Worm (Caenorhabditis elegans) whole organism, L2 larva: ENCODE data around the gene nhr-115.
"Not testable (repeated sequence)": the region's sequence is repeated elsewhere in the genome, so short reads cannot be mapped to it uniquely, and the experiment has no call there.

ENCODE experiments used
- R02D3.7 ChIP-seq: fragments of 150-350 bp; optimal IDR thresholded peaks from 2 replicates; lab custom pipeline; 2014; ENCODE audit warnings: missing biosample characterization, missing genetic modification characterization
- Y55F3AM.14 ChIP-seq: fragments of 200-800 bp; sonication (Bioruptor generic); optimal IDR thresholded peaks from 2 replicates; lab custom pipeline; 2018; ENCODE audit warnings: mild to moderate bottlenecking, missing genetic modification characterization, missing compliant biosample characterization
- ZK546.5 ChIP-seq: sonication (generic microtip); optimal IDR thresholded peaks from 2 replicates; lab custom pipeline; 2017; ENCODE audit warnings: missing biosample characterization, missing genetic modification characterization
- alr-1 ChIP-seq: fragments of 150-350 bp; optimal IDR thresholded peaks from 2 replicates; lab custom pipeline; 2014; ENCODE audit warnings: missing biosample characterization, missing genetic modification characterization
- ceh-16 ChIP-seq: fragments of 150-350 bp; optimal IDR thresholded peaks from 2 replicates; lab custom pipeline; 2014; ENCODE audit warnings: missing biosample characterization, missing genetic modification characterization
- ceh-82 ChIP-seq: fragments of 150-350 bp; optimal IDR thresholded peaks from 2 replicates; lab custom pipeline; 2014; ENCODE audit warnings: missing biosample characterization, missing genetic modification characterization
- crh-2 ChIP-seq: sonication (generic microtip); optimal IDR thresholded peaks from 2 replicates; lab custom pipeline; 2017; ENCODE audit warnings: missing biosample characterization, missing genetic modification characterization
- egl-27 ChIP-seq: sonication (generic microtip); optimal IDR thresholded peaks from 3 replicates; lab custom pipeline; 2017; ENCODE audit warnings: missing biosample characterization, missing genetic modification reagents, missing genetic modification characterization
- elt-1 ChIP-seq: fragments of 150-350 bp; optimal IDR thresholded peaks from 2 replicates; lab custom pipeline; 2014; ENCODE audit warnings: missing biosample characterization, missing genetic modification characterization
- elt-3 ChIP-seq: sonication (generic microtip); optimal IDR thresholded peaks from 2 replicates; lab custom pipeline; 2017; ENCODE audit warnings: missing biosample characterization, missing genetic modification characterization
- fos-1 ChIP-seq: fragments of 150-350 bp; optimal IDR thresholded peaks from 2 replicates; lab custom pipeline; 2014; ENCODE audit warnings: missing biosample characterization, missing genetic modification characterization
- lin-11 ChIP-seq: fragments of 150-350 bp; sonication (generic microtip); optimal IDR thresholded peaks from 2 replicates; lab custom pipeline; 2014; ENCODE audit warnings: missing biosample characterization, missing genetic modification characterization, inconsistent platforms, mixed read lengths
- lin-13 ChIP-seq: fragments of 150-350 bp; optimal IDR thresholded peaks from 2 replicates; lab custom pipeline; 2014; ENCODE audit warnings: missing biosample characterization, missing genetic modification reagents, missing genetic modification characterization
- lin-39 ChIP-seq: fragments of 150-350 bp; optimal IDR thresholded peaks from 2 replicates; lab custom pipeline; 2014; ENCODE audit warnings: missing biosample characterization, missing genetic modification reagents, missing genetic modification characterization
- lsy-2 ChIP-seq, 2 experiments: fragments of 150-350 bp in 1 of 2; sonication (generic microtip) in 1 of 2; optimal IDR thresholded peaks; 2 replicates each; lab custom pipeline; 2014 to 2017; ENCODE audit warnings: missing biosample characterization in 2 of 2, missing genetic modification characterization in 2 of 2
- mab-5 ChIP-seq: fragments of 150-350 bp; optimal IDR thresholded peaks from 2 replicates; lab custom pipeline; 2014; ENCODE audit warnings: missing biosample characterization, missing genetic modification characterization
- mbf-1 ChIP-seq: sonication (generic microtip); optimal IDR thresholded peaks from 2 replicates; lab custom pipeline; 2017; ENCODE audit warnings: missing biosample characterization, missing genetic modification characterization
- mdl-1 ChIP-seq, 2 experiments: fragments of 150-350 bp in 1 of 2; sonication (generic microtip) in 1 of 2; optimal IDR thresholded peaks; 2 replicates each; lab custom pipeline; 2017; ENCODE audit warnings: missing biosample characterization in 2 of 2, missing genetic modification characterization in 2 of 2
- nhr-11 ChIP-seq: fragments of 150-350 bp; optimal IDR thresholded peaks from 2 replicates; lab custom pipeline; 2014; ENCODE audit warnings: missing biosample characterization, missing genetic modification characterization
- nhr-12 ChIP-seq: fragments of 150-350 bp; optimal IDR thresholded peaks from 2 replicates; lab custom pipeline; 2014; ENCODE audit warnings: missing biosample characterization, missing genetic modification characterization
- nhr-129 ChIP-seq: fragments of 150-350 bp; optimal IDR thresholded peaks from 2 replicates; lab custom pipeline; 2014; ENCODE audit warnings: missing biosample characterization, missing genetic modification characterization
- nhr-23 ChIP-seq: fragments of 150-350 bp; optimal IDR thresholded peaks from 2 replicates; lab custom pipeline; 2014; ENCODE audit warnings: missing biosample characterization, missing genetic modification reagents, missing genetic modification characterization
- nhr-6 ChIP-seq: fragments of 150-350 bp; optimal IDR thresholded peaks from 2 replicates; lab custom pipeline; 2014; ENCODE audit warnings: missing biosample characterization, missing genetic modification characterization
- nhr-77 ChIP-seq: fragments of 150-350 bp; optimal IDR thresholded peaks from 2 replicates; lab custom pipeline; 2014; ENCODE audit warnings: missing biosample characterization, missing genetic modification characterization
- peb-1 ChIP-seq: fragments of 150-350 bp; optimal IDR thresholded peaks from 2 replicates; lab custom pipeline; 2014; ENCODE audit warnings: missing biosample characterization, missing genetic modification characterization
- sem-4 ChIP-seq: fragments of 150-350 bp; optimal IDR thresholded peaks from 2 replicates; lab custom pipeline; 2014; ENCODE audit warnings: missing biosample characterization, missing genetic modification reagents, missing genetic modification characterization
- sma-9 ChIP-seq, 2 experiments: fragments of 150-350 bp in 1 of 2; sonication (generic microtip) in 1 of 2; optimal IDR thresholded peaks; 2 replicates each; lab custom pipeline; 2014 to 2016; ENCODE audit warnings: missing genetic modification characterization in 2 of 2, mild to moderate bottlenecking in 1 of 2, missing biosample characterization in 1 of 2, missing compliant biosample characterization in 1 of 2, missing genetic modification reagents in 1 of 2, moderate library complexity in 1 of 2
- snpc-4 ChIP-seq: fragments of 150-350 bp; optimal IDR thresholded peaks from 2 replicates; lab custom pipeline; 2014; ENCODE audit warnings: missing biosample characterization, missing genetic modification characterization
- unc-62 ChIP-seq: fragments of 150-350 bp; optimal IDR thresholded peaks from 2 replicates; lab custom pipeline; 2014; ENCODE audit warnings: missing biosample characterization, missing genetic modification reagents, missing genetic modification characterization
- zag-1 ChIP-seq: fragments of 150-350 bp; optimal IDR thresholded peaks from 2 replicates; lab custom pipeline; 2014; ENCODE audit warnings: missing biosample characterization, missing genetic modification characterization
- ztf-1 ChIP-seq: fragments of 200-800 bp; sonication (Bioruptor generic); conservative IDR thresholded peaks from 2 replicates; pipeline ENCODE4 v1.3.6; 2022; ENCODE audit warnings: missing genetic modification characterization, missing compliant biosample characterization
- ztf-11 ChIP-seq: sonication (generic microtip); optimal IDR thresholded peaks from 2 replicates; lab custom pipeline; 2017; ENCODE audit warnings: missing biosample characterization, missing genetic modification characterization
- ztf-4 ChIP-seq: fragments of 150-350 bp; optimal IDR thresholded peaks from 2 replicates; lab custom pipeline; 2014; ENCODE audit warnings: missing biosample characterization, missing genetic modification characterization

The nhr-115 gene

DNA sequence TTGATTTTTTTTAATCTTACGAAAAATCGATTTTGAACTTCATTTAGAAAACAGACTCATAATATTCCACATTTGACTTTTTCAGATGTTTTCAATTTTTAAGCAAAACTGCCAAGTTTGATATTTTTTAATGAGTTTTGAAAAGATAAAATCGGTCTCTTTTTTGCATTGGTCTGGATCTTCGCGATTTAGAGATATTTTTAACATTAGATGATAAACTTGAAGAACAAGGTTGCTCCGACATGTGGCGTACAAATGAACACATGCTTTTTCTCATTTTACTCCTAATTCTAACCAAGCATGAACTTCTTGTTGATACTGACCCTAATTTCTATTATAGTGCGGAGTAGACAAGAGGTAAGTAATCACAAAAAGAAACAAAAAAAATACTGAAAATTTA is 39.3 kb downstream of the nhr-115 start, which contains the start of gene irld-32:
Gene irld-32 (plus strand): TSS at position 301 of the 400 bp plus-strand sequence.
- TF ChIP-seq unc-62; lsy-2 (tag; optimal IDR thresholded peaks at IDR 0.05; lab: Kevin White, UChicago); ceh-82 (tag; lab: Kevin White, UChicago): not testable (repeated sequence)

DNA sequence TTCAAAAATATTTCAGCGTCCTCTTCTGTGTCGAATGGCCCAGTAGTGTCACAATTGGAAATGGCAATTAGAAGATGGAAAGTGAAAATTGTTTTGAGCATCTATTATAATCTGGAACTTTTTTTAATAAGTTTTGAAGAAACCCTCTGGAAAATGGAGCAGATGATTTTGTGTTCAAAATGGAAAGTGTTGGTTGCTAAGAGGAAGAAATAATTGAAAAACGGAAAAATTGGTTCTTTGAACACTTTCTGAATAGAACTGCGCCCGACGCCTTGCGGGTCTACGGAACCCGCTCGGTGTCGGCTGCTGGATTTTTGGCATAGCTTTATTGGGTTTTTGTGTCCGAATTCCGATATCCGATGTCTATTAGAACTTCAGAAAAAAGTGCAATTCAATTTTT is 43.8 kb downstream of the nhr-115 start, which contains the start of gene irld-28:
Gene irld-28 (minus strand): TSS at position 101 of the 400 bp plus-strand sequence.
- TF ChIP-seq alr-1 (tag; lab: Kevin White, UChicago), result no peak
- no peak for TF ChIP-seq elt-3 (tag; lab: Kevin White, UChicago)
- no peak for TF ChIP-seq ceh-82 (tag; lab: Kevin White, UChicago)
- no peak for TF ChIP-seq mbf-1 (tag; lab: Kevin White, UChicago)
- no peak for TF ChIP-seq peb-1 (tag; lab: Kevin White, UChicago)
- TF ChIP-seq Y55F3AM.14 (GFP tag; lab: Kevin White, UChicago), result no peak
- TF ChIP-seq ztf-4 (tag; lab: Kevin White, UChicago), result no peak
- TF ChIP-seq mab-5 (tag; lab: Kevin White, UChicago), result no peak
- no peak for TF ChIP-seq zag-1 (tag; lab: Kevin White, UChicago)
- no peak for TF ChIP-seq lin-13 (GFP tag; lab: Kevin White, UChicago)
- no peak for TF ChIP-seq lin-39 (tag; lab: Kevin White, UChicago)

DNA sequence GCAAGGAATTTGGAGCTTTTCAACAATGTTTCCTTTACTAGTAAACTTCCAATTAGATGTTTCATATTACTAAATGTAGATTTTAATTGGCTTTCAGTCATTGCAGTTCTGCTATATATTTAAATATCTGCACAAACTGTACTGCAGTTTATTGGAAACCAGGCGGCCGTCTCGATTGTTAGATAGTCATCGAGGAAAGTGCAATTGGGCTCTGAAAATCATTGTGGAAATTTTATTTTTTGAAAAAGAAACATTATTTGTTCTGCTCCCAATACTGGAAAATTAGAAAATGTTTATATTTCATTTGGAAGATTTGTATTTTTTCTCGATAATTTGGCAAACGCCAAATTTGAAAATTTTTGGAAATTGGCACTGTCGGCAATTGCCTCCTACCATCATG is 46.2 kb downstream of the nhr-115 start, which contains the start of gene irld-29:
Gene irld-29 (minus strand): TSS at position 101 of the 400 bp plus-strand sequence.
- TF ChIP-seq nhr-6 (tag; lab: Kevin White, UChicago), result no peak

DNA sequence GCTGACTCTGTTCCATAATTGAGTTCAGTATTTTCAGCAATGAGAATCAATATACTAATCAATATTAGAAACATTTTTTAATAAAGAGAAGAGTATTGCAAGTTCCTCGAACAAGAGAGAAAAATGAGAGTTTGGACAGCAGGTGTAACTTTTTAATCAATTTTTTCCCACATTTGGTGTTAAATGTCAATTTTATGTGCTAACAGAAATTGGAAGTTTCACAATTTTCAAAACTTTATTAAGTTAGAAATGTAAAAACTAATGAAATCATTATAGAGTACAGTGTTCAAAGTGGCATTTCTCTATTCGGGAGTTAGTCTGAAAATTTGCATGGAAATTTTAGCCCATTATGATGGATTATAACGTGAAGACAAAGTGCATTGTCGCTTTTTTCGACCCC is 48.9 kb downstream of the nhr-115 start, which contains the start of gene irld-30:
Gene irld-30 (minus strand): TSS at position 101 of the 400 bp plus-strand sequence.
- no peak for TF ChIP-seq lin-11 (tag; lab: Kevin White, UChicago)
- no peak for TF ChIP-seq sem-4
- no peak for TF ChIP-seq snpc-4
- no peak for TF ChIP-seq fos-1 (tag; lab: Kevin White, UChicago)
- no peak for TF ChIP-seq egl-27 (tag; lab: Kevin White, UChicago)
- TF ChIP-seq mbf-1 (tag; lab: Kevin White, UChicago), result no peak
- TF ChIP-seq, all 48 proteins: peak for 0

DNA sequence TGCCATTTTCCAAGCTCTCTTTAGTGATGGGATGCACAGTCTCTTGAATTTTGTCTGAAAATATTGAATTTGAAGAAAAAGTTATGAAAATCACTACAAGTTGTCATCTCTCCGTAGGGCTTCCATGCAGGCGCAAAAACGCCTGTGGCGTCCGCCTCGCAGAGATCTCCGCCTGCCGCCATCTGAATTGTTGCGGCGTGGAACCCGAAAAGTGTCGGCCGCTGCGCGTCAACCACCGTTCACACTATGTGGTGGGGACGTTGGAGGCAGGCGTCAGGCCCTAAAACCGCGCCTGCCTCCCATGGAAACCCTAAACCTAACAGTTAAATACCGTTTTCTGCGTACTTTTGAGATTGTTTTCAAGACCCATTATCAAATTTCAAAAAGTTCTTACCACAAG is 49.7 kb downstream of the nhr-115 start:
- TF ChIP-seq ceh-16 (tag; lab: Kevin White, UChicago), result no peak
- TF ChIP-seq sma-9 (GFP tag; optimal IDR thresholded peaks at IDR 0.05; lab: Kevin White, UChicago), result no peak
- no peak for TF ChIP-seq sma-9 (tag; optimal IDR thresholded peaks at IDR 0.05; lab: Kevin White, UChicago)
- no peak for TF ChIP-seq nhr-129 (tag; lab: Kevin White, UChicago)
- TF ChIP-seq Y55F3AM.14 (GFP tag; lab: Kevin White, UChicago), result no peak
- TF ChIP-seq nhr-23, result no peak
- TF ChIP-seq egl-27 (tag; lab: Kevin White, UChicago), result no peak
- no peak for TF ChIP-seq elt-1 (tag; lab: Kevin White, UChicago)
- TF ChIP-seq ZK546.5 (tag; lab: Kevin White, UChicago), result no peak
- TF ChIP-seq ztf-4 (tag; lab: Kevin White, UChicago), result no peak
- TF ChIP-seq peb-1 (tag; lab: Kevin White, UChicago), result no peak
- no peak for TF ChIP-seq snpc-4
- no peak for TF ChIP-seq nhr-11
- no peak for TF ChIP-seq alr-1 (tag; lab: Kevin White, UChicago)
- no peak for TF ChIP-seq R02D3.7

DNA sequence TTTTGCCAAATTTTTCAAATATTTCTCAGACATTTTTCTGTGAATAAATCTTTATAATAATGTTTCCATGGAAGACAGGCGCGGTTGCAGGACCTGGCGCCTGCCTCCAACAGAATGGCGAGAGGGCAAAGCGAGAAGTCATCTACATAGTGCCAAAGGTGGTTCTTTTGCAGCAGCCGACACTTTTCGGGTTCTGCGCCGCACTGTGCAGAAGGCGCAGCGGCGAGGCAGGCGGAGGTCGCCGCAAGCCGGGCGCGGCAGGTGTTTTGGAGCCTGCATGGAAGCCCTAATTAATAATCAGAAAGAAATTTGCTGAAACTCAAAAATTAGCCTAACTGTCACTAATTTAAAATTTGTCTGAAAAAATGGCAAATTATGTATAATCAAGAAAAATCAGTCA is 51.2 kb downstream of the nhr-115 start:
- TF ChIP-seq mdl-1 (tag; optimal IDR thresholded peaks at IDR 0.05; lab: Kevin White, UChicago) (no peak), unc-62 (no peak), lin-13 (GFP tag; lab: Kevin White, UChicago) (no peak), nhr-11 (no peak), mab-5 (tag; lab: Kevin White, UChicago) (no peak), nhr-12 (no peak), Y55F3AM.14 (GFP tag; lab: Kevin White, UChicago) (no peak), ztf-11 (tag; lab: Kevin White, UChicago) (no peak), crh-2 (tag; lab: Kevin White, UChicago) (no peak), ztf-1 (no peak), sem-4 (no peak), nhr-77 (no peak), zag-1 (tag; lab: Kevin White, UChicago) (no peak)
- TF ChIP-seq, all 48 proteins: peak for 0
